Worm (Caenorhabditis elegans) whole organism, L3 larva: ENCODE results near the gene ubc-20.

ENCODE experiments used
- R02D3.7 ChIP-seq: fragments of 150-350 bp; optimal IDR thresholded peaks from 2 replicates; lab custom pipeline; 2014; ENCODE audit warnings: missing biosample characterization, missing genetic modification characterization
- ama-1 ChIP-seq: fragments of 150-350 bp; optimal IDR thresholded peaks from 2 replicates; lab custom pipeline; 2018
- ceh-16 ChIP-seq: sonication (generic microtip); optimal IDR thresholded peaks from 2 replicates; lab custom pipeline; 2017; ENCODE audit warnings: missing biosample characterization, missing genetic modification characterization
- ceh-28 ChIP-seq: fragments of 150-350 bp; optimal IDR thresholded peaks from 2 replicates; lab custom pipeline; 2014; ENCODE audit warnings: missing biosample characterization, missing genetic modification reagents, missing genetic modification characterization
- ceh-82 ChIP-seq: fragments of 150-350 bp; optimal IDR thresholded peaks from 2 replicates; lab custom pipeline; 2014; ENCODE audit warnings: missing biosample characterization, missing genetic modification characterization
- ceh-9 ChIP-seq: sonication (generic microtip); optimal IDR thresholded peaks from 2 replicates; lab custom pipeline; 2018; ENCODE audit warnings: missing biosample characterization, missing genetic modification characterization
- daf-12 ChIP-seq: fragments of 150-350 bp; optimal IDR thresholded peaks from 2 replicates; lab custom pipeline; 2014; ENCODE audit warnings: missing biosample characterization, missing genetic modification reagents, missing genetic modification characterization
- egl-27 ChIP-seq: sonication (generic microtip); optimal IDR thresholded peaks from 4 replicates; lab custom pipeline; 2017; ENCODE audit warnings: missing biosample characterization, missing genetic modification reagents, missing genetic modification characterization
- egl-5 ChIP-seq: fragments of 150-350 bp; optimal IDR thresholded peaks from 2 replicates; lab custom pipeline; 2017; ENCODE audit warnings: missing biosample characterization, missing genetic modification reagents, missing genetic modification characterization, inconsistent platforms
- elt-2 ChIP-seq: sonication (generic microtip); optimal IDR thresholded peaks from 2 replicates; lab custom pipeline; 2016; ENCODE audit warnings: missing genetic modification reagents, mild to moderate bottlenecking, missing genetic modification characterization, missing compliant biosample characterization
- eor-1 ChIP-seq, 2 experiments: fragments of 150-350 bp; optimal IDR thresholded peaks; 2 replicates each; lab custom pipeline; 2014 to 2018; ENCODE audit warnings: missing biosample characterization in 2 of 2, missing genetic modification characterization in 2 of 2
- fkh-2 ChIP-seq: fragments of 150-350 bp; optimal IDR thresholded peaks from 2 replicates; lab custom pipeline; 2014; ENCODE audit warnings: missing biosample characterization, missing genetic modification reagents, missing genetic modification characterization
- fos-1 ChIP-seq: fragments of 150-350 bp; optimal IDR thresholded peaks from 2 replicates; lab custom pipeline; 2014; ENCODE audit warnings: missing biosample characterization, missing genetic modification characterization
- hmg-11 ChIP-seq: sonication (generic microtip); optimal IDR thresholded peaks from 2 replicates; lab custom pipeline; 2016; ENCODE audit warnings: missing genetic modification characterization, missing compliant biosample characterization
- jun-1 ChIP-seq: fragments of 150-350 bp; optimal IDR thresholded peaks from 2 replicates; lab custom pipeline; 2014; ENCODE audit warnings: missing biosample characterization, missing genetic modification reagents, missing genetic modification characterization
- lin-39 ChIP-seq: fragments of 150-350 bp; optimal IDR thresholded peaks from 2 replicates; lab custom pipeline; 2018; ENCODE audit warnings: missing biosample characterization, missing genetic modification reagents, missing genetic modification characterization
- mdl-1 ChIP-seq: fragments of 150-350 bp; optimal IDR thresholded peaks from 2 replicates; lab custom pipeline; 2014; ENCODE audit warnings: missing biosample characterization, missing genetic modification characterization
- nfya-1 ChIP-seq: sonication (generic microtip); optimal IDR thresholded peaks from 2 replicates; lab custom pipeline; 2017; ENCODE audit warnings: missing genetic modification characterization, mild to moderate bottlenecking, missing compliant biosample characterization, antibody characterized with exemption, moderate library complexity; ENCODE audit not compliant: insufficient read depth
- nhr-11 ChIP-seq: fragments of 150-350 bp; optimal IDR thresholded peaks from 2 replicates; lab custom pipeline; 2014; ENCODE audit warnings: missing biosample characterization, missing genetic modification characterization
- nhr-12 ChIP-seq: fragments of 150-350 bp; optimal IDR thresholded peaks from 2 replicates; lab custom pipeline; 2014; ENCODE audit warnings: missing biosample characterization, missing genetic modification characterization
- nhr-237 ChIP-seq: fragments of 150-350 bp; optimal IDR thresholded peaks from 2 replicates; lab custom pipeline; 2014; ENCODE audit warnings: missing biosample characterization, missing genetic modification characterization
- nhr-25 ChIP-seq: sonication (generic microtip); optimal IDR thresholded peaks from 2 replicates; lab custom pipeline; 2017; ENCODE audit warnings: missing biosample characterization, missing genetic modification characterization
- nhr-28 ChIP-seq: fragments of 150-350 bp; optimal IDR thresholded peaks from 2 replicates; lab custom pipeline; 2014; ENCODE audit warnings: missing biosample characterization, missing genetic modification characterization
- nhr-43 ChIP-seq: sonication (generic microtip); optimal IDR thresholded peaks from 2 replicates; lab custom pipeline; 2016; ENCODE audit warnings: mild to moderate bottlenecking, missing genetic modification characterization, missing compliant biosample characterization; ENCODE audit not compliant: poor library complexity, severe bottlenecking
- nhr-76 ChIP-seq: fragments of 150-350 bp; sonication (generic microtip); optimal IDR thresholded peaks from 5 replicates; lab custom pipeline; 2014; ENCODE audit warnings: missing biosample characterization, missing genetic modification characterization
- nhr-77 ChIP-seq: fragments of 150-350 bp; optimal IDR thresholded peaks from 2 replicates; lab custom pipeline; 2014; ENCODE audit warnings: missing biosample characterization, missing genetic modification characterization
- pha-4 ChIP-seq: fragments of 150-350 bp; optimal IDR thresholded peaks from 2 replicates; lab custom pipeline; 2014; ENCODE audit warnings: missing biosample characterization, missing genetic modification reagents, missing genetic modification characterization
- pqm-1 ChIP-seq: fragments of 150-350 bp; optimal IDR thresholded peaks from 2 replicates; lab custom pipeline; 2017; ENCODE audit warnings: missing biosample characterization, missing genetic modification characterization, inconsistent platforms
- sea-2 ChIP-seq: fragments of 150-350 bp; sonication (generic microtip); optimal IDR thresholded peaks from 4 replicates; lab custom pipeline; 2014; ENCODE audit warnings: missing biosample characterization, missing genetic modification reagents, missing genetic modification characterization
- skn-1 ChIP-seq: fragments of 150-350 bp; optimal IDR thresholded peaks from 2 replicates; lab custom pipeline; 2014; ENCODE audit warnings: missing biosample characterization, missing genetic modification characterization
- tbx-2 ChIP-seq: sonication (generic microtip); optimal IDR thresholded peaks from 2 replicates; lab custom pipeline; 2016; ENCODE audit warnings: mild to moderate bottlenecking, missing genetic modification characterization, missing compliant biosample characterization
- unc-62 ChIP-seq: fragments of 150-350 bp; sonication (generic microtip); optimal IDR thresholded peaks from 4 replicates; lab custom pipeline; 2014; ENCODE audit warnings: missing biosample characterization, missing genetic modification reagents, missing genetic modification characterization
- zag-1 ChIP-seq: fragments of 150-350 bp; optimal IDR thresholded peaks from 2 replicates; lab custom pipeline; 2014; ENCODE audit warnings: missing biosample characterization, missing genetic modification characterization
- ztf-4 ChIP-seq: fragments of 150-350 bp; optimal IDR thresholded peaks from 2 replicates; lab custom pipeline; 2014; ENCODE audit warnings: missing biosample characterization, missing genetic modification characterization

The ubc-20 gene

ce11 chrIII:180963-181362, 7.7 kb upstream of the ubc-20 start, which contains the start of gene F40G9.5:
TSS of gene F40G9.5 (plus strand) at chrIII:181263.
- TF ChIP-seq nhr-43 (no peak), hmg-11 (no peak), egl-27 (tag; lab: Kevin White, UChicago) (no peak), pqm-1 (tag; lab: Kevin White, UChicago) (no peak), ama-1 (lab: Kevin White, UChicago) (no peak), ztf-4 (tag; lab: Kevin White, UChicago) (no peak), R02D3.7 (tag; lab: Kevin White, UChicago) (no peak), fkh-2 (no peak), ceh-16 (tag; lab: Kevin White, UChicago) (no peak), mdl-1 (tag; lab: Kevin White, UChicago) (no peak), eor-1 (tag; optimal IDR thresholded peaks at IDR 0.05; lab: Kevin White, UChicago) (no peak), zag-1 (tag; lab: Kevin White, UChicago) (no peak), fos-1 (tag; lab: Kevin White, UChicago) (no peak), sea-2 (GFP tag; lab: Kevin White, UChicago) (no peak)

- no peak for TF ChIP-seq egl-5 (tag; lab: Kevin White, UChicago)
- no peak for TF ChIP-seq ceh-9 (tag; lab: Kevin White, UChicago)
- no peak for TF ChIP-seq skn-1 (tag; lab: Kevin White, UChicago)
- no peak for TF ChIP-seq unc-62 (GFP tag; lab: Kevin White, UChicago)
- no peak for TF ChIP-seq zag-1 (tag; lab: Kevin White, UChicago)
- TF ChIP-seq tbx-2 = no peak
- TF ChIP-seq lin-39 = no peak
- TF ChIP-seq nhr-12 = no peak
- no peak for TF ChIP-seq hmg-11
- TF ChIP-seq nhr-77 = no peak
- TF ChIP-seq pha-4 = no peak
- TF ChIP-seq daf-12 (tag; lab: Kevin White, UChicago) = no peak
- no peak for TF ChIP-seq ceh-28 (tag; lab: Kevin White, UChicago)
- TF ChIP-seq nhr-11 = no peak
- TF ChIP-seq, all 47 proteins: peak for 0
These were observed 6.6 kb upstream of the ubc-20 start, which contains the start of gene F40G9.15 for ce11 chrIII:182080-182479. TSS of gene F40G9.15 (plus strand) at chrIII:182380.

- TF ChIP-seq ceh-16 (tag; lab: Kevin White, UChicago) = no peak
- peak; percentile 66 for TF ChIP-seq elt-2 (tag; lab: Kevin White, UChicago)
- peak; percentile 52 for TF ChIP-seq pqm-1 (tag; lab: Kevin White, UChicago)
These were observed 5.6 kb upstream of the ubc-20 start for ce11 chrIII:183072-183471.

ce11 chrIII:184335-184734, 4.3 kb upstream of the ubc-20 start:
- TF ChIP-seq ceh-82 (tag; lab: Kevin White, UChicago) (no peak), nhr-25 (tag; lab: Kevin White, UChicago) (no peak), pha-4 (no peak), ceh-28 (tag; lab: Kevin White, UChicago) (peak; percentile 49), fos-1 (tag; lab: Kevin White, UChicago) (no peak), daf-12 (tag; lab: Kevin White, UChicago) (no peak), eor-1 (tag; optimal IDR thresholded peaks at IDR 0.05; lab: Kevin White, UChicago) (no peak), unc-62 (GFP tag; lab: Kevin White, UChicago) (no peak)

- peak; percentile 19 for TF ChIP-seq elt-2 (tag; lab: Kevin White, UChicago)
These were observed 2.7 kb upstream of the ubc-20 start for ce11 chrIII:185909-186308.

- TF ChIP-seq ceh-28 (tag; lab: Kevin White, UChicago) = no peak
- no peak for TF ChIP-seq nhr-237 (tag; lab: Kevin White, UChicago)
- TF ChIP-seq nhr-28 (tag; lab: Kevin White, UChicago) = no peak
- no peak for TF ChIP-seq nfya-1 (tag; lab: Kevin White, UChicago)
- TF ChIP-seq nhr-76 (tag; lab: Kevin White, UChicago) = no peak
- TF ChIP-seq jun-1 (tag; lab: Kevin White, UChicago) = no peak
- TF ChIP-seq tbx-2 = no peak
These were observed 809 bp upstream of the ubc-20 start, which contains the start of gene mxl-2 for ce11 chrIII:187829-188228. TSS of gene mxl-2 (minus strand) at chrIII:188131.
